Worm (Caenorhabditis elegans) whole organism, L3 larva: ENCODE measurements around the gene F56C9.8.
A peak's percentile ranks its signal among the peaks of the same experiment; 100 is the strongest.

Source experiments
- ceh-9 ChIP-seq: sonication (generic microtip); optimal IDR thresholded peaks from 2 replicates; lab custom pipeline; 2018; ENCODE audit warnings: missing biosample characterization, missing genetic modification characterization
- egl-27 ChIP-seq: sonication (generic microtip); optimal IDR thresholded peaks from 4 replicates; lab custom pipeline; 2017; ENCODE audit warnings: missing biosample characterization, missing genetic modification reagents, missing genetic modification characterization
- egl-5 ChIP-seq: fragments of 150-350 bp; optimal IDR thresholded peaks from 2 replicates; lab custom pipeline; 2017; ENCODE audit warnings: missing biosample characterization, missing genetic modification reagents, missing genetic modification characterization, inconsistent platforms
- elt-2 ChIP-seq: sonication (generic microtip); optimal IDR thresholded peaks from 2 replicates; lab custom pipeline; 2016; ENCODE audit warnings: missing genetic modification reagents, mild to moderate bottlenecking, missing genetic modification characterization, missing compliant biosample characterization
- fkh-10 ChIP-seq: sonication (generic microtip); optimal IDR thresholded peaks from 2 replicates; lab custom pipeline; 2017; ENCODE audit warnings: missing biosample characterization, missing genetic modification reagents, missing genetic modification characterization
- fkh-2 ChIP-seq: fragments of 150-350 bp; optimal IDR thresholded peaks from 2 replicates; lab custom pipeline; 2014; ENCODE audit warnings: missing biosample characterization, missing genetic modification reagents, missing genetic modification characterization
- hmg-11 ChIP-seq: sonication (generic microtip); optimal IDR thresholded peaks from 2 replicates; lab custom pipeline; 2016; ENCODE audit warnings: missing genetic modification characterization, missing compliant biosample characterization
- lin-15B ChIP-seq: fragments of 150-350 bp; optimal IDR thresholded peaks from 2 replicates; lab custom pipeline; 2014; ENCODE audit warnings: missing biosample characterization, missing genetic modification characterization
- lsy-12 ChIP-seq: sonication (generic microtip); optimal IDR thresholded peaks from 2 replicates; lab custom pipeline; 2016; ENCODE audit warnings: mild to moderate bottlenecking, missing genetic modification characterization, missing compliant biosample characterization
- mml-1 ChIP-seq: fragments of 150-350 bp; sonication (generic microtip); optimal IDR thresholded peaks from 3 replicates; lab custom pipeline; 2014; ENCODE audit warnings: missing biosample characterization, missing genetic modification characterization
- nhr-23 ChIP-seq: fragments of 150-350 bp; optimal IDR thresholded peaks from 2 replicates; lab custom pipeline; 2014; ENCODE audit warnings: missing biosample characterization, missing genetic modification reagents, missing genetic modification characterization
- nhr-67 ChIP-seq: fragments of 150-350 bp; optimal IDR thresholded peaks from 2 replicates; lab custom pipeline; 2014; ENCODE audit warnings: missing biosample characterization, missing genetic modification characterization
- nhr-76 ChIP-seq: fragments of 150-350 bp; sonication (generic microtip); optimal IDR thresholded peaks from 5 replicates; lab custom pipeline; 2014; ENCODE audit warnings: missing biosample characterization, missing genetic modification characterization
- pha-4 ChIP-seq: fragments of 150-350 bp; optimal IDR thresholded peaks from 2 replicates; lab custom pipeline; 2014; ENCODE audit warnings: missing biosample characterization, missing genetic modification reagents, missing genetic modification characterization
- sea-2 ChIP-seq: fragments of 150-350 bp; sonication (generic microtip); optimal IDR thresholded peaks from 4 replicates; lab custom pipeline; 2014; ENCODE audit warnings: missing biosample characterization, missing genetic modification reagents, missing genetic modification characterization
- skn-1 ChIP-seq: fragments of 150-350 bp; optimal IDR thresholded peaks from 2 replicates; lab custom pipeline; 2014; ENCODE audit warnings: missing biosample characterization, missing genetic modification characterization
- unc-39 ChIP-seq: sonication (generic microtip); optimal IDR thresholded peaks from 4 replicates; lab custom pipeline; 2017; ENCODE audit warnings: missing biosample characterization, missing genetic modification characterization
- ztf-4 ChIP-seq: fragments of 150-350 bp; optimal IDR thresholded peaks from 2 replicates; lab custom pipeline; 2014; ENCODE audit warnings: missing biosample characterization, missing genetic modification characterization

Gene F56C9.8

DNA sequence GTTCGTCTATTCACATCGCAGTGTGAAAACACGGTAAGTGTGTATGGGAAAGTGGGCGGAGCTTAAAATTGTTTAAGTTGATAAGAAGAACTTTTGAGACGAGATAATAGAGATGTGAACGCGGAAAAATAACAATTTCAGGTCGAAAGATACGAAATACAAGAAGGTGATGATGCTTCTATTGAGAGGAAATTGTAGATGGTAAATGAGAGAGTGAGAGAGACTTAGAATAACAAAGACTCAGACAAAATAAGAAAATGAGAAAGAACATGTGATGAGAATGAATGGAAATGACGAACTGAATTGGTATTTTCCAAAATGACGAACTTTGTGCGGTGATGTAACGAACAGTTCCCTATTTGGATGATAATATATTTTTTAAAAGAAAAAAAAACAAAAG lies 48.2 kb downstream of the F56C9.8 start:
- no peak for TF ChIP-seq hmg-11 (tag; lab: Kevin White, UChicago)
- no peak for TF ChIP-seq nhr-67 (tag; lab: Kevin White, UChicago)
- TF ChIP-seq fkh-2 (tag; lab: Kevin White, UChicago), result no peak
- no peak for TF ChIP-seq skn-1 (tag; lab: Kevin White, UChicago)
- no peak for TF ChIP-seq egl-27 (tag; lab: Kevin White, UChicago)
- no peak for TF ChIP-seq sea-2 (GFP tag; lab: Kevin White, UChicago)
- no peak for TF ChIP-seq fkh-10 (GFP tag; lab: Kevin White, UChicago)
- TF ChIP-seq elt-2 (tag; lab: Kevin White, UChicago), result peak; percentile 51
- TF ChIP-seq lsy-12 (tag; lab: Kevin White, UChicago), result no peak
- TF ChIP-seq pha-4, result peak; percentile 12
- TF ChIP-seq nhr-23 (tag; lab: Kevin White, UChicago), result peak; percentile 42
- no peak for TF ChIP-seq egl-5 (tag; lab: Kevin White, UChicago)
- TF ChIP-seq ceh-9, result no peak
- no peak for TF ChIP-seq ztf-4 (tag; lab: Kevin White, UChicago)
- TF ChIP-seq nhr-76 (tag; lab: Kevin White, UChicago), result no peak
- no peak for TF ChIP-seq mml-1 (tag; lab: Kevin White, UChicago)
- no peak for TF ChIP-seq unc-39 (tag; lab: Kevin White, UChicago)
- TF ChIP-seq lin-15B (tag; lab: Kevin White, UChicago), result no peak
